Worm (Caenorhabditis elegans): Measurements from ENCODE around the gene lag-1.

- TF ChIP-seq dao-5 (tag; optimal IDR thresholded peaks at IDR 0.05) (no peak), him-1 (tag; optimal IDR thresholded peaks at IDR 0.05) (no peak)
Observed at ce11 chrIV:6048462-6048861, 46.7 kb upstream of the lag-1 start.
